Comparison of ENCODE assay signal across 4 fruit fly cellular contexts in genomic region chr3R:5467619-5468018, dm6.
TF ChIP-seq lines count a peak whose summit lies in the region.

TSS of gene POLDIP2 (plus strand) at chr3R:5467778.

- no peak for TF ChIP-seq CTCF in whole organism, embryonic (GFP tag; optimal IDR thresholded peaks at IDR 0.05; lab: Kevin White, UChicago)

TF ChIP-seq in whole organism, adult, 20 proteins besides CTCF, POLR2A, EP300 and RAD21:
- no peak for TF ChIP-seq cnc (optimal IDR thresholded peaks at IDR 0.05; lab: Kevin White, UChicago)
- no peak for TF ChIP-seq bab1 (GFP tag; optimal IDR thresholded peaks at IDR 0.05; lab: Kevin White, UChicago)
- TF ChIP-seq Mnt (GFP tag; optimal IDR thresholded peaks at IDR 0.05; lab: Kevin White, UChicago): peak; percentile 37
- no peak for TF ChIP-seq Clk (GFP tag; optimal IDR thresholded peaks at IDR 0.05; lab: Kevin White, UChicago)

TF ChIP-seq in whole organism, embryonic, 481 proteins besides CTCF, POLR2A, EP300 and RAD21 (continues in another document):
- TF ChIP-seq row (GFP tag; IDR thresholded peaks at IDR 0.05; lab: Robert Waterston, UW): peak; percentile 5; the same call in 1 of the 3 replicates
- TF ChIP-seq CG34376 (GFP tag; optimal IDR thresholded peaks at IDR 0.05; lab: Kevin White, UChicago): no peak
- TF ChIP-seq CG3065 (GFP tag; optimal IDR thresholded peaks at IDR 0.05; lab: Kevin White, UChicago): no peak
- TF ChIP-seq CG17568 (GFP tag; optimal IDR thresholded peaks at IDR 0.05; lab: Kevin White, UChicago): no peak
- no peak for TF ChIP-seq CG8924 (tag; optimal IDR thresholded peaks at IDR 0.05; lab: Kevin White, UChicago)
- peak; percentile 42 for TF ChIP-seq CG4617 (GFP tag; optimal IDR thresholded peaks at IDR 0.05; lab: Kevin White, UChicago; ENCODE audit: borderline replicate concordance)
- TF ChIP-seq CG11456 (GFP tag; IDR thresholded peaks at IDR 0.05; lab: Robert Waterston, UW): no peak
- TF ChIP-seq toy (GFP tag; IDR thresholded peaks at IDR 0.05; lab: Robert Waterston, UW): no peak
- no peak for TF ChIP-seq Myb (GFP tag; optimal IDR thresholded peaks at IDR 0.05; lab: Kevin White, UChicago)
- no peak for TF ChIP-seq Six4 (GFP tag; optimal IDR thresholded peaks at IDR 0.05; lab: Kevin White, UChicago)
- TF ChIP-seq run (tag; optimal IDR thresholded peaks at IDR 0.05; lab: Kevin White, UChicago): no peak
- TF ChIP-seq Nf-YB (GFP tag; optimal IDR thresholded peaks at IDR 0.05; lab: Kevin White, UChicago): no peak
- peak; percentile 9 for TF ChIP-seq CG9817 (tag; optimal IDR thresholded peaks at IDR 0.05; lab: Kevin White, UChicago)
- no peak for TF ChIP-seq Dip2 (GFP tag; IDR thresholded peaks at IDR 0.05; lab: Robert Waterston, UW)
- peak; percentile 98 for TF ChIP-seq zf30C (GFP tag; optimal IDR thresholded peaks at IDR 0.05; lab: Kevin White, UChicago)
- TF ChIP-seq Drgx (GFP tag; IDR thresholded peaks at IDR 0.05; lab: Robert Waterston, UW): no peak
- no peak for TF ChIP-seq bowl (GFP tag; IDR thresholded peaks at IDR 0.05; lab: Robert Waterston, UW)
- TF ChIP-seq sc (optimal IDR thresholded peaks at IDR 0.05; lab: Kevin White, UChicago): no peak
- TF ChIP-seq sc (GFP tag; optimal IDR thresholded peaks at IDR 0.05; lab: Kevin White, UChicago): no peak
- no peak for TF ChIP-seq ems (GFP tag; optimal IDR thresholded peaks at IDR 0.05; lab: Kevin White, UChicago)
- TF ChIP-seq CG2712 (tag; optimal IDR thresholded peaks at IDR 0.05; lab: Kevin White, UChicago): no peak
- no peak for TF ChIP-seq Dfd (GFP tag; optimal IDR thresholded peaks at IDR 0.05; lab: Kevin White, UChicago)
- no peak for TF ChIP-seq ham (GFP tag; IDR thresholded peaks at IDR 0.05; lab: Robert Waterston, UW)
- TF ChIP-seq ab (GFP tag; optimal IDR thresholded peaks at IDR 0.05; lab: Kevin White, UChicago): no peak
- no peak for TF ChIP-seq NC2α (GFP tag; optimal IDR thresholded peaks at IDR 0.05; lab: Kevin White, UChicago)
- TF ChIP-seq Camta (GFP tag; optimal IDR thresholded peaks at IDR 0.05; lab: Kevin White, UChicago): no peak
- no peak for TF ChIP-seq cad (GFP tag; optimal IDR thresholded peaks at IDR 0.05; lab: Kevin White, UChicago)
- peak; percentile 21; the same call in 1 of the 2 replicates for TF ChIP-seq ato (GFP tag; IDR thresholded peaks at IDR 0.05; lab: Robert Waterston, UW; ENCODE audit: partially characterized antibody)
- peak; percentile 5 for TF ChIP-seq CG7987 (GFP tag; optimal IDR thresholded peaks at IDR 0.05; lab: Kevin White, UChicago)
- TF ChIP-seq CG12942 (GFP tag; optimal IDR thresholded peaks at IDR 0.05; lab: Kevin White, UChicago): no peak

TF ChIP-seq in whole organism, prepupa, 60 proteins besides CTCF, POLR2A, EP300 and RAD21:
- TF ChIP-seq CG15336 (GFP tag; IDR thresholded peaks at IDR 0.05; lab: Robert Waterston, UW): no peak
- no peak for TF ChIP-seq topi (GFP tag; optimal IDR thresholded peaks at IDR 0.05; lab: Kevin White, UChicago)
- no peak for TF ChIP-seq Ets21C (GFP tag; optimal IDR thresholded peaks at IDR 0.05; lab: Kevin White, UChicago)
- no peak for TF ChIP-seq salr (GFP tag; optimal IDR thresholded peaks at IDR 0.05; lab: Kevin White, UChicago)
- no peak for TF ChIP-seq CG11902 (GFP tag; optimal IDR thresholded peaks at IDR 0.05; lab: Kevin White, UChicago)
- TF ChIP-seq dsx (GFP tag; optimal IDR thresholded peaks at IDR 0.05; lab: Kevin White, UChicago; ENCODE audit: poor library complexity, severe bottlenecking): peak; percentile 4
- TF ChIP-seq CG6854 (GFP tag; optimal IDR thresholded peaks at IDR 0.05; lab: Kevin White, UChicago): no peak
- TF ChIP-seq Ets96B (tag; optimal IDR thresholded peaks at IDR 0.05; lab: Kevin White, UChicago): no peak
- no peak for TF ChIP-seq CG6163 (GFP tag; IDR thresholded peaks at IDR 0.05; lab: Robert Waterston, UW)
- TF ChIP-seq CG6276 (GFP tag; optimal IDR thresholded peaks at IDR 0.05; lab: Kevin White, UChicago): no peak
- peak; percentile 63 for TF ChIP-seq Eip78C (GFP tag; lab: Kevin White, UChicago)
- no peak for TF ChIP-seq OdsH (GFP tag; optimal IDR thresholded peaks at IDR 0.05; lab: Kevin White, UChicago)
- TF ChIP-seq Sox102F (GFP tag; optimal IDR thresholded peaks at IDR 0.05; lab: Kevin White, UChicago): no peak
- no peak for TF ChIP-seq Blimp-1 (GFP tag; optimal IDR thresholded peaks at IDR 0.05; lab: Kevin White, UChicago)
- peak; percentile 48 for TF ChIP-seq achi (GFP tag; optimal IDR thresholded peaks at IDR 0.05; lab: Kevin White, UChicago)

TF ChIP-seq in whole organism, wandering third instar larva, 38 proteins besides CTCF, POLR2A, EP300 and RAD21:
- TF ChIP-seq Hr83 (GFP tag; optimal IDR thresholded peaks at IDR 0.05; lab: Kevin White, UChicago; ENCODE audit: poor library complexity, severe bottlenecking) (peak; percentile 9), Abd-B (GFP tag; optimal IDR thresholded peaks at IDR 0.05; lab: Kevin White, UChicago) (no peak), rgr (GFP tag; optimal IDR thresholded peaks at IDR 0.05; lab: Kevin White, UChicago) (peak; percentile 8), Hr78 (GFP tag; optimal IDR thresholded peaks at IDR 0.05; lab: Kevin White, UChicago) (no peak), Rel (GFP tag; optimal IDR thresholded peaks at IDR 0.05; lab: Kevin White, UChicago) (no peak), Rel (tag; optimal IDR thresholded peaks at IDR 0.05; lab: Kevin White, UChicago) (peak; percentile 47)
